Fruit fly (Drosophila melanogaster): ENCODE measurements around the gene CG4306.
"Not testable (repeated sequence)": the region's sequence is repeated elsewhere in the genome, so short reads cannot be mapped to it uniquely, and the experiment has no call there.

DNA sequence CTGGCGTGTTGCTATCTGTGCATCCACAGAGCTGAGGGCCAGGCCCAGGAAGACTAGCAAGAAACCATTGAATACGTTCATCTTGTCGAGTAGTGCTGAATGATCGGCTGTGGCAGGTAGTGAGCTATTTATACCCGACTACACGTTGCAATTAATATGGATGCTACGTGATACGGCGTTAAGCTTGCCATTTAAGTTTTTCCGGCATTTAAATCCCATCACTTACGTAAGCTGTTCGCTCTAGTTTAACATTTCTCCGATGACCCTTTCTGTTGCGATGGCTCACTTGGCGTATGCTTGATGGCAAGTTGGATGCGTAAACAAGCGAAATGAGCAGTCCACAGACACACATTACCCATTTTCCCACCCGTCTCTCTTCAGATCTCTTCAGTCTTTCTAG lies 9.3 kb upstream of the CG4306 start, which contains the start of gene Met75Ca:
- not testable (repeated sequence) for TF ChIP-seq psq, Myc, ttk, h, Sin3A (optimal IDR thresholded peaks at IDR 0.05)

Measured in Kc167 (cell line).